Worm (Caenorhabditis elegans) whole organism, L4 larva: Measurements from ENCODE around the gene C49A9.1.
A peak's percentile ranks its signal among the peaks of the same experiment; 100 is the strongest.

Experiments used
- T20F7.1 ChIP-seq: fragments of 200-800 bp; sonication (Bioruptor generic); optimal IDR thresholded peaks from 2 replicates; lab custom pipeline; 2018; ENCODE audit warnings: mild to moderate bottlenecking, missing genetic modification characterization, missing compliant biosample characterization
- Y48G9A.11 ChIP-seq: fragments of 200-800 bp; sonication (Bioruptor generic); IDR thresholded peaks from 2 replicates; pipeline ENCODE4 v1.3.6; 2022; ENCODE audit warnings: missing genetic modification reagents, missing genetic modification characterization, missing compliant biosample characterization
- Y5F2A.4 ChIP-seq: fragments of 200-800 bp; sonication (Bioruptor generic); optimal IDR thresholded peaks from 2 replicates; lab custom pipeline; 2018; ENCODE audit warnings: mild to moderate bottlenecking, missing genetic modification characterization, missing compliant biosample characterization
- Y75B8A.6 ChIP-seq: fragments of 200-800 bp; sonication (Bioruptor generic); IDR thresholded peaks from 2 replicates; pipeline ENCODE4 v1.3.6; 2022; ENCODE audit warnings: missing genetic modification reagents, missing genetic modification characterization, missing compliant biosample characterization
- ZK337.2 ChIP-seq: fragments of 200-800 bp; sonication (Bioruptor generic); IDR thresholded peaks from 2 replicates; pipeline ENCODE4 v1.3.6; 2022; ENCODE audit warnings: missing genetic modification reagents, missing genetic modification characterization, missing compliant biosample characterization
- aha-1 ChIP-seq: fragments of 150-350 bp; peaks from one replicate; lab custom pipeline; 2014; ENCODE audit warnings: missing biosample characterization, missing genetic modification characterization
- arid-1 ChIP-seq: fragments of 200-800 bp; sonication (Bioruptor generic); conservative IDR thresholded peaks from 2 replicates; pipeline ENCODE4 v1.3.6; 2022; ENCODE audit warnings: missing genetic modification reagents, missing genetic modification characterization, missing compliant biosample characterization
- ceh-32 ChIP-seq: sonication (generic microtip); optimal IDR thresholded peaks from 2 replicates; lab custom pipeline; 2016; ENCODE audit warnings: mild to moderate bottlenecking, missing genetic modification characterization, missing compliant biosample characterization; ENCODE audit not compliant: poor library complexity
- ceh-62 ChIP-seq: sonication (generic microtip); optimal IDR thresholded peaks from 2 replicates; lab custom pipeline; 2017; ENCODE audit warnings: missing biosample characterization, missing genetic modification characterization
- ces-1 ChIP-seq: fragments of 150-350 bp; sonication (generic microtip); optimal IDR thresholded peaks from 4 replicates; lab custom pipeline; 2014; ENCODE audit warnings: missing biosample characterization, missing genetic modification reagents, missing genetic modification characterization
- cey-2 ChIP-seq: sonication (generic microtip); optimal IDR thresholded peaks from 3 replicates; lab custom pipeline; 2017; ENCODE audit warnings: missing genetic modification characterization, mild to moderate bottlenecking, missing compliant biosample characterization, antibody characterized with exemption, borderline replicate concordance; ENCODE audit not compliant: insufficient read depth
- ctbp-1 ChIP-seq: fragments of 200-800 bp; sonication (Bioruptor generic); IDR thresholded peaks from 2 replicates; pipeline ENCODE4 v1.3.6; 2022; ENCODE audit warnings: missing genetic modification reagents, missing genetic modification characterization, missing compliant biosample characterization
- daf-12 ChIP-seq: fragments of 150-350 bp; optimal IDR thresholded peaks from 2 replicates; lab custom pipeline; 2014; ENCODE audit warnings: missing biosample characterization, missing genetic modification reagents, missing genetic modification characterization
- daf-16 ChIP-seq, 3 experiments: sonication (generic microtip); optimal IDR thresholded peaks; 2 replicates each; lab custom pipeline; 2016 to 2017; ENCODE audit warnings: missing genetic modification characterization in 3 of 3, missing genetic modification reagents in 3 of 3, mild to moderate bottlenecking in 2 of 3, missing compliant biosample characterization in 2 of 3, missing biosample characterization in 1 of 3, moderate library complexity in 1 of 3
- dmd-6 ChIP-seq: fragments of 200-800 bp; sonication (Bioruptor generic); IDR thresholded peaks from 2 replicates; pipeline ENCODE4 v1.3.6; 2022; ENCODE audit warnings: missing genetic modification reagents, missing genetic modification characterization, missing compliant biosample characterization
- dve-1 ChIP-seq: sonication (generic microtip); optimal IDR thresholded peaks from 2 replicates; lab custom pipeline; 2017; ENCODE audit warnings: antibody characterized with exemption, mild to moderate bottlenecking, missing genetic modification characterization, missing compliant biosample characterization; ENCODE audit not compliant: insufficient read depth
- egl-27 ChIP-seq: sonication (generic microtip); optimal IDR thresholded peaks from 3 replicates; lab custom pipeline; 2017; ENCODE audit warnings: missing biosample characterization, missing genetic modification reagents, missing genetic modification characterization
- egl-43 ChIP-seq: fragments of 200-800 bp; sonication (Bioruptor generic); IDR thresholded peaks from 2 replicates; pipeline ENCODE4 v1.3.6; 2022; ENCODE audit warnings: missing genetic modification reagents, missing genetic modification characterization, missing compliant biosample characterization
- gei-8 ChIP-seq: fragments of 200-800 bp; sonication (Bioruptor generic); optimal IDR thresholded peaks from 2 replicates; lab custom pipeline; 2018; ENCODE audit warnings: mild to moderate bottlenecking, missing genetic modification characterization, missing compliant biosample characterization
- lin-29 ChIP-seq: fragments of 200-800 bp; sonication (Bioruptor generic); IDR thresholded peaks from 2 replicates; pipeline ENCODE4 v1.3.6; 2022; ENCODE audit warnings: missing genetic modification reagents, missing genetic modification characterization, missing compliant biosample characterization
- lin-39 ChIP-seq: fragments of 150-350 bp; optimal IDR thresholded peaks from 2 replicates; lab custom pipeline; 2014; ENCODE audit warnings: missing biosample characterization, missing genetic modification reagents, missing genetic modification characterization
- lir-3 ChIP-seq: sonication (generic microtip); optimal IDR thresholded peaks from 2 replicates; lab custom pipeline; 2016; ENCODE audit warnings: mild to moderate bottlenecking, missing genetic modification characterization, missing compliant biosample characterization
- lsy-2 ChIP-seq, 2 experiments: fragments of 150-350 bp in 1 of 2; sonication (generic microtip) in 1 of 2; optimal IDR thresholded peaks; 2 replicates each; lab custom pipeline; 2014 to 2017; ENCODE audit warnings: missing biosample characterization in 2 of 2, missing genetic modification characterization in 2 of 2
- mdt-29 ChIP-seq: fragments of 200-800 bp; sonication (Bioruptor generic); IDR thresholded peaks from 2 replicates; pipeline ENCODE4 v1.3.6; 2022; ENCODE audit warnings: missing genetic modification reagents, missing genetic modification characterization, missing compliant biosample characterization
- mep-1 ChIP-seq: fragments of 150-350 bp; sonication (generic microtip); optimal IDR thresholded peaks from 3 replicates; lab custom pipeline; 2014; ENCODE audit warnings: missing biosample characterization, missing genetic modification characterization
- mxl-2 ChIP-seq: fragments of 200-800 bp; sonication (Bioruptor generic); conservative IDR thresholded peaks from 2 replicates; pipeline ENCODE4 v1.3.6; 2022; ENCODE audit warnings: missing genetic modification reagents, missing genetic modification characterization, missing compliant biosample characterization
- nhr-10 ChIP-seq: fragments of 150-350 bp; optimal IDR thresholded peaks from 2 replicates; lab custom pipeline; 2014; ENCODE audit warnings: missing biosample characterization, missing genetic modification characterization
- nhr-25 ChIP-seq: sonication (generic microtip); optimal IDR thresholded peaks from 2 replicates; lab custom pipeline; 2017; ENCODE audit warnings: missing genetic modification characterization, mild to moderate bottlenecking, missing compliant biosample characterization, antibody characterized with exemption, moderate library complexity, borderline replicate concordance; ENCODE audit not compliant: insufficient read depth
- nhr-28 ChIP-seq: fragments of 150-350 bp; optimal IDR thresholded peaks from 2 replicates; lab custom pipeline; 2014; ENCODE audit warnings: missing biosample characterization, missing genetic modification characterization
- nhr-41 ChIP-seq: fragments of 200-800 bp; sonication (Bioruptor generic); IDR thresholded peaks from 2 replicates; pipeline ENCODE4 v1.3.6; 2022; ENCODE audit warnings: missing genetic modification reagents, missing genetic modification characterization, missing compliant biosample characterization
- nhr-48 ChIP-seq: sonication (generic microtip); optimal IDR thresholded peaks from 2 replicates; lab custom pipeline; 2016; ENCODE audit warnings: mild to moderate bottlenecking, missing genetic modification characterization, missing compliant biosample characterization
- nhr-6 ChIP-seq: fragments of 150-350 bp; optimal IDR thresholded peaks from 2 replicates; lab custom pipeline; 2014; ENCODE audit warnings: missing biosample characterization, missing genetic modification characterization
- nhr-76 ChIP-seq: fragments of 150-350 bp; optimal IDR thresholded peaks from 2 replicates; lab custom pipeline; 2014; ENCODE audit warnings: missing biosample characterization, missing genetic modification characterization
- nhr-77 ChIP-seq: fragments of 150-350 bp; optimal IDR thresholded peaks from 2 replicates; lab custom pipeline; 2014; ENCODE audit warnings: missing biosample characterization, missing genetic modification characterization
- php-3 ChIP-seq: fragments of 200-800 bp; sonication (Bioruptor generic); IDR thresholded peaks from 2 replicates; pipeline ENCODE4 v1.3.6; 2022; ENCODE audit warnings: missing genetic modification reagents, missing genetic modification characterization, missing compliant biosample characterization
- pqm-1 ChIP-seq: sonication (generic microtip); optimal IDR thresholded peaks from 2 replicates; lab custom pipeline; 2017; ENCODE audit warnings: missing biosample characterization, missing genetic modification characterization
- rbr-2 ChIP-seq: sonication (generic microtip); optimal IDR thresholded peaks from 2 replicates; lab custom pipeline; 2016; ENCODE audit warnings: missing genotype, missing genetic modification characterization, missing compliant biosample characterization
- saeg-2 ChIP-seq: fragments of 200-800 bp; sonication (Bioruptor generic); IDR thresholded peaks from 2 replicates; pipeline ENCODE4 v1.3.6; 2022; ENCODE audit warnings: missing genetic modification reagents, missing genetic modification characterization, missing compliant biosample characterization
- set-16 ChIP-seq: fragments of 200-800 bp; sonication (Bioruptor generic); IDR thresholded peaks from 2 replicates; pipeline ENCODE4 v1.3.6; 2022; ENCODE audit warnings: missing genetic modification reagents, missing genetic modification characterization, missing compliant biosample characterization
- skn-1 ChIP-seq: fragments of 150-350 bp; optimal IDR thresholded peaks from 2 replicates; lab custom pipeline; 2014; ENCODE audit warnings: missing biosample characterization, missing genetic modification characterization
- snpc-1.2 ChIP-seq: fragments of 200-800 bp; sonication (Bioruptor generic); IDR thresholded peaks from 2 replicates; pipeline ENCODE4 v1.3.6; 2022; ENCODE audit warnings: missing genetic modification reagents, missing genetic modification characterization, missing compliant biosample characterization
- tag-97 ChIP-seq: fragments of 200-800 bp; sonication (Bioruptor generic); IDR thresholded peaks from 2 replicates; pipeline ENCODE4 v1.3.6; 2022; ENCODE audit warnings: missing genetic modification characterization, missing compliant biosample characterization
- unc-130 ChIP-seq: sonication (generic microtip); optimal IDR thresholded peaks from 2 replicates; lab custom pipeline; 2016; ENCODE audit warnings: missing genetic modification reagents, missing genetic modification characterization, missing compliant biosample characterization
- vab-7 ChIP-seq: fragments of 200-800 bp; sonication (Bioruptor generic); IDR thresholded peaks from 2 replicates; pipeline ENCODE4 v1.3.6; 2022; ENCODE audit warnings: missing genetic modification reagents, missing genetic modification characterization, missing compliant biosample characterization
- zag-1 ChIP-seq: fragments of 150-350 bp; optimal IDR thresholded peaks from 2 replicates; lab custom pipeline; 2014; ENCODE audit warnings: missing biosample characterization, missing genetic modification characterization
- zip-2 ChIP-seq: fragments of 150-350 bp; optimal IDR thresholded peaks from 2 replicates; lab custom pipeline; 2014; ENCODE audit warnings: missing biosample characterization, missing genetic modification characterization
- ztf-11 ChIP-seq: fragments of 150-350 bp; optimal IDR thresholded peaks from 2 replicates; lab custom pipeline; 2014; ENCODE audit warnings: missing biosample characterization, missing genetic modification characterization
- ztf-7 ChIP-seq: fragments of 150-350 bp; optimal IDR thresholded peaks from 2 replicates; lab custom pipeline; 2014; ENCODE audit warnings: missing biosample characterization, missing genetic modification characterization

The C49A9.1 gene

ce11 chrIV:6227974-6228373, at the start of gene C49A9.1:
C49A9.1 (plus strand) TSS chrIV:6228190.
- TF ChIP-seq nhr-25 (tag; lab: Kevin White, UChicago) (no peak), dmd-6 (GFP tag; lab: Robert Waterston, UW) (no peak), ces-1 (GFP tag; lab: Kevin White, UChicago) (no peak), aha-1 (tag; lab: Kevin White, UChicago) (peak; percentile 32), nhr-77 (tag; lab: Kevin White, UChicago) (no peak), saeg-2 (GFP tag; lab: Robert Waterston, UW) (no peak), lin-39 (tag; lab: Kevin White, UChicago) (no peak), rbr-2 (tag; lab: Kevin White, UChicago) (no peak), pqm-1 (tag; lab: Kevin White, UChicago) (peak; percentile 70), nhr-76 (no peak), lin-29 (GFP tag; lab: Robert Waterston, UW) (no peak), daf-16 (GFP tag; optimal IDR thresholded peaks at IDR 0.05; lab: Kevin White, UChicago) (no peak), daf-16 (tag; optimal IDR thresholded peaks at IDR 0.05; lab: Kevin White, UChicago) (peak; percentile 46), daf-12 (no peak), snpc-1.2 (GFP tag; lab: Robert Waterston, UW) (no peak), tag-97 (GFP tag; lab: Robert Waterston, UW) (no peak), dve-1 (tag; lab: Kevin White, UChicago) (peak; percentile 15), vab-7 (GFP tag; lab: Robert Waterston, UW) (no peak), nhr-6 (no peak), Y48G9A.11 (no peak), lir-3 (tag; lab: Kevin White, UChicago) (no peak), unc-130 (GFP tag; lab: Kevin White, UChicago) (no peak), ztf-7 (no peak), nhr-28 (tag; lab: Kevin White, UChicago) (peak; percentile 3), mxl-2 (no peak), ztf-11 (tag; lab: Kevin White, UChicago) (no peak), set-16 (GFP tag; lab: Robert Waterston, UW) (no peak)

DNA sequence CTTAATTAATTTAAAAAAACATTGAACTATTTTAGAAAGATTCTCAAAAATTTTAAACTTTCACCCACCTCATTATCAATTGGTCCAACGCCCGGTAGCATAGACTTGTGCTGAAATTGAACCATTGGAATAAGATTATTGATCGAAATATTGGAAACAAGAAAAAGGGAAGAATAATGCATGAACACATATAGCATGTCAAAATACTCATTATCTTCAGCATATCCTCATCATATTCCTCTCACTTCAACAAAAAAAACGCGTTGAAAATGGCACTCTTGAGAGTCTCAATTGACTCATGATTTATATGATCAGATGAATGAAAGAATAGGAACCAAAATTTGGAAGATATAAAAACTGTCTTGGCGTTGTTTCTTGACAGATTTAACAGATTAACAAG, 44.2 kb upstream of the C49A9.1 start, which contains the start of gene unc-77:
Gene unc-77 (minus strand): TSS at position 101 of the 400 bp plus-strand sequence.
- TF ChIP-seq zag-1 (tag; lab: Kevin White, UChicago) (no peak), nhr-48 (tag; lab: Kevin White, UChicago) (no peak), Y5F2A.4 (GFP tag; lab: Kevin White, UChicago) (no peak), T20F7.1 (no peak), mdt-29 (GFP tag; lab: Robert Waterston, UW) (no peak), aha-1 (tag; lab: Kevin White, UChicago) (no peak)
- TF ChIP-seq, all 104 proteins: peak for 0

DNA sequence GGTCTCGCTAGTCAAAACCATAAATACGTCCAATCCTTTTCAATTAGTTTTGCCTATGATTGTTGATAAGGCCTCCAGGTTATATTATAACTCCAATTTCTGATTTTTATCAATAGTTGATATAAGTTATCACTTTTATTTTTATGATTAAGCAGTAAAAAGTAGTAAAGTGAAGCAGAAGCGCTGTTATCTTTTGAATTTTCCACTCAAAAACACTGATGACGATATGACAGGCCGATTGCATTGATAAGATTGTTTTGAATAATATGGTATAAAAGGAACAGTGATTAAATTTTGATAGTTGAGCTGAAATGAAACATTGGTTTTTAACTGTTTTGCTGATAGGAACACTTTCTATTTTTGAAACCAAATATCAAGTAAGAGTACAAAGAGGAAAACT, 42.4 kb upstream of the C49A9.1 start, which contains the start of gene asp-9:
Gene asp-9 (plus strand): TSS at position 312 of the 400 bp plus-strand sequence.
- TF ChIP-seq arid-1 (GFP tag; lab: Robert Waterston, UW) (no peak), ceh-32 (tag; lab: Kevin White, UChicago) (no peak), zip-2 (no peak), lsy-2 (tag; optimal IDR thresholded peaks at IDR 0.05; lab: Kevin White, UChicago) (no peak), ctbp-1 (no peak), Y75B8A.6 (no peak), nhr-28 (tag; lab: Kevin White, UChicago) (peak; percentile 82), gei-8 (GFP tag; lab: Kevin White, UChicago) (no peak), nhr-10 (tag; lab: Kevin White, UChicago) (no peak), egl-27 (tag; lab: Kevin White, UChicago) (no peak), daf-12 (no peak), nhr-41 (no peak), ceh-62 (no peak), rbr-2 (tag; lab: Kevin White, UChicago) (no peak), mep-1 (tag; lab: Kevin White, UChicago) (no peak), ZK337.2 (GFP tag; lab: Robert Waterston, UW) (no peak), snpc-1.2 (GFP tag; lab: Robert Waterston, UW) (no peak), dve-1 (tag; lab: Kevin White, UChicago) (peak; percentile 90), skn-1 (tag; lab: Kevin White, UChicago) (no peak), vab-7 (GFP tag; lab: Robert Waterston, UW) (no peak), pqm-1 (tag; lab: Kevin White, UChicago) (peak; percentile 72), egl-43 (GFP tag; lab: Robert Waterston, UW) (no peak), cey-2 (tag; lab: Kevin White, UChicago) (no peak), mdt-29 (GFP tag; lab: Robert Waterston, UW) (no peak), php-3 (GFP tag; lab: Robert Waterston, UW) (peak; percentile 96)
